Worm (Caenorhabditis elegans) whole organism, L4/young adult: ENCODE measurements around the gene pfk-1.1.

Source experiments
- dao-5 ChIP-seq: sonication (generic microtip); optimal IDR thresholded peaks from 2 replicates; lab custom pipeline; 2016; ENCODE audit warnings: missing genotype, missing genetic modification characterization, moderate library complexity, missing compliant biosample characterization
- him-1 ChIP-seq: sonication (generic microtip); optimal IDR thresholded peaks from 2 replicates; lab custom pipeline; 2016; ENCODE audit warnings: missing genotype, missing genetic modification reagents, missing genetic modification characterization, missing compliant biosample characterization

- TF ChIP-seq him-1 (tag; lab: Kevin White, UChicago) (no peak), dao-5 (tag; lab: Kevin White, UChicago) (no peak)
Measured at ce11 chrX:2966252-2966651, 25.6 kb downstream of the pfk-1.1 start.
